Fruit fly (Drosophila melanogaster) whole organism, pupa: ENCODE results near the gene Lamtor4.

ENCODE experiments used
- CG12605 ChIP-seq: fragments of 200-800 bp; sonication (Bioruptor generic); IDR thresholded peaks from 2 replicates; pipeline ENCODE4 v1.3.6; 2022; ENCODE audit warnings: missing biosample characterization, missing genetic modification characterization
- CG13204 ChIP-seq: fragments of 200-800 bp; sonication (Bioruptor generic); optimal IDR thresholded peaks from 2 replicates; lab custom pipeline; 2018; ENCODE audit warnings: missing biosample characterization, mild to moderate bottlenecking, missing genetic modification characterization, moderate library complexity
- CG15710 ChIP-seq: fragments of 200-800 bp; sonication (Bioruptor generic); optimal IDR thresholded peaks from 2 replicates; lab custom pipeline; 2018; ENCODE audit warnings: missing biosample characterization, mild to moderate bottlenecking, missing genetic modification characterization, moderate library complexity
- CG34367 ChIP-seq: fragments of 200-800 bp; sonication (Bioruptor generic); optimal IDR thresholded peaks from 2 replicates; lab custom pipeline; 2018; ENCODE audit warnings: missing biosample characterization, mild to moderate bottlenecking, missing genetic modification characterization
- CG4496 ChIP-seq: fragments of 200-800 bp; sonication (Bioruptor generic); IDR thresholded peaks from 3 replicates; pipeline ENCODE4 v1.3.6; 2022; ENCODE audit warnings: missing biosample characterization, missing genetic modification characterization
- CG8301 ChIP-seq: fragments of 200-800 bp; sonication (Bioruptor generic); optimal IDR thresholded peaks from 2 replicates; lab custom pipeline; 2018; ENCODE audit warnings: missing biosample characterization, mild to moderate bottlenecking, missing genetic modification characterization
- EcR ChIP-seq: fragments of 200-800 bp; sonication (Bioruptor generic); optimal IDR thresholded peaks from 3 replicates; lab custom pipeline; 2019; ENCODE audit warnings: missing biosample characterization, missing genetic modification characterization, mild to moderate bottlenecking, moderate library complexity, missing genetic modification reagents
- Pif1A ChIP-seq: fragments of 200-800 bp; sonication (Bioruptor generic); optimal IDR thresholded peaks from 3 replicates; lab custom pipeline; 2016; ENCODE audit warnings: missing biosample characterization, missing genetic modification characterization
- gl ChIP-seq: fragments of 200-800 bp; sonication (Bioruptor generic); optimal IDR thresholded peaks from 2 replicates; lab custom pipeline; 2018; ENCODE audit warnings: missing biosample characterization, mild to moderate bottlenecking, missing genetic modification characterization
- rn ChIP-seq: fragments of 200-800 bp; sonication (Bioruptor generic); IDR thresholded peaks from 2 replicates; pipeline ENCODE4 v1.3.6; 2022; ENCODE audit warnings: missing biosample characterization, missing genetic modification characterization

dm6 chr3L:3896553-3897034 lies at the start of gene Lamtor4, which contains the start of gene Gr63a:
- no peak for TF ChIP-seq EcR (GFP tag; lab: Kevin White, UChicago)
- TF ChIP-seq CG34367 (tag; lab: Kevin White, UChicago): no peak
- TF ChIP-seq CG12605 (GFP tag; lab: Robert Waterston, UW): no peak
- TF ChIP-seq gl (tag; lab: Kevin White, UChicago): no peak
- no peak for TF ChIP-seq Pif1A (GFP tag; lab: Kevin White, UChicago)
- no peak for TF ChIP-seq CG13204 (GFP tag; lab: Kevin White, UChicago)
- no peak for TF ChIP-seq CG8301 (tag; lab: Kevin White, UChicago)
- TF ChIP-seq rn (GFP tag; lab: Robert Waterston, UW): no peak
- no peak for TF ChIP-seq CG4496
- TF ChIP-seq CG15710 (tag; lab: Kevin White, UChicago): no peak
